Fruit fly (Drosophila melanogaster) whole organism, pupa: Measurements from ENCODE around the gene Or33c.
A peak's percentile ranks its signal among the peaks of the same experiment; 100 is the strongest.

Experiments used
- CG10348 ChIP-seq: fragments of 200-800 bp; sonication (Bioruptor generic); IDR thresholded peaks from 2 replicates; pipeline ENCODE4 v1.3.6; 2022; ENCODE audit warnings: missing biosample characterization, missing genetic modification characterization
- CG12605 ChIP-seq: fragments of 200-800 bp; sonication (Bioruptor generic); IDR thresholded peaks from 2 replicates; pipeline ENCODE4 v1.3.6; 2022; ENCODE audit warnings: missing biosample characterization, missing genetic modification characterization
- CG13204 ChIP-seq: fragments of 200-800 bp; sonication (Bioruptor generic); optimal IDR thresholded peaks from 2 replicates; lab custom pipeline; 2018; ENCODE audit warnings: missing biosample characterization, mild to moderate bottlenecking, missing genetic modification characterization, moderate library complexity
- CG14655 ChIP-seq: fragments of 200-800 bp; sonication (Bioruptor generic); optimal IDR thresholded peaks from 3 replicates; lab custom pipeline; 2017; ENCODE audit warnings: mild to moderate bottlenecking, missing biosample characterization, missing genetic modification reagents, missing genetic modification characterization
- CG15710 ChIP-seq: fragments of 200-800 bp; sonication (Bioruptor generic); optimal IDR thresholded peaks from 2 replicates; lab custom pipeline; 2018; ENCODE audit warnings: missing biosample characterization, mild to moderate bottlenecking, missing genetic modification characterization, moderate library complexity
- CG17806 ChIP-seq: fragments of 200-800 bp; sonication (Bioruptor generic); optimal IDR thresholded peaks from 2 replicates; lab custom pipeline; 2018; ENCODE audit warnings: missing biosample characterization, mild to moderate bottlenecking, missing genetic modification characterization, moderate library complexity
- CG32121 ChIP-seq: fragments of 200-800 bp; sonication (Bioruptor generic); IDR thresholded peaks from 2 replicates; pipeline ENCODE4 v1.3.6; 2022; ENCODE audit warnings: missing biosample characterization, missing genetic modification characterization
- CG34367 ChIP-seq: fragments of 200-800 bp; sonication (Bioruptor generic); optimal IDR thresholded peaks from 2 replicates; lab custom pipeline; 2018; ENCODE audit warnings: missing biosample characterization, mild to moderate bottlenecking, missing genetic modification characterization
- CG4496 ChIP-seq: fragments of 200-800 bp; sonication (Bioruptor generic); IDR thresholded peaks from 3 replicates; pipeline ENCODE4 v1.3.6; 2022; ENCODE audit warnings: missing biosample characterization, missing genetic modification characterization
- CG8159 ChIP-seq: fragments of 200-800 bp; sonication (Bioruptor generic); optimal IDR thresholded peaks from 3 replicates; lab custom pipeline; 2018; ENCODE audit warnings: missing biosample characterization, mild to moderate bottlenecking, missing genetic modification characterization, moderate library complexity
- CG8301 ChIP-seq: fragments of 200-800 bp; sonication (Bioruptor generic); optimal IDR thresholded peaks from 2 replicates; lab custom pipeline; 2018; ENCODE audit warnings: missing biosample characterization, mild to moderate bottlenecking, missing genetic modification characterization
- CG9948 ChIP-seq: fragments of 200-800 bp; sonication (Bioruptor generic); optimal IDR thresholded peaks from 2 replicates; lab custom pipeline; 2018; ENCODE audit warnings: missing biosample characterization, mild to moderate bottlenecking, missing genetic modification characterization, moderate library complexity
- D1 ChIP-seq: fragments of 200-800 bp; sonication (Bioruptor generic); optimal IDR thresholded peaks from 2 replicates; lab custom pipeline; 2018; ENCODE audit warnings: missing biosample characterization, mild to moderate bottlenecking, missing genetic modification characterization, moderate library complexity
- EcR ChIP-seq: fragments of 200-800 bp; sonication (Bioruptor generic); optimal IDR thresholded peaks from 3 replicates; lab custom pipeline; 2019; ENCODE audit warnings: missing biosample characterization, missing genetic modification characterization, mild to moderate bottlenecking, moderate library complexity, missing genetic modification reagents
- Ets98B ChIP-seq: fragments of 200-800 bp; sonication (Bioruptor generic); IDR thresholded peaks from 2 replicates; pipeline ENCODE4 v1.3.6; 2022; ENCODE audit warnings: missing biosample characterization, missing genetic modification characterization
- Pif1A ChIP-seq: fragments of 200-800 bp; sonication (Bioruptor generic); optimal IDR thresholded peaks from 3 replicates; lab custom pipeline; 2016; ENCODE audit warnings: missing biosample characterization, missing genetic modification characterization
- Pif1B ChIP-seq: fragments of 200-800 bp; sonication (Bioruptor generic); optimal IDR thresholded peaks from 3 replicates; lab custom pipeline; 2016; ENCODE audit warnings: missing biosample characterization, missing genetic modification characterization
- Snoo ChIP-seq: fragments of 200-800 bp; sonication (Bioruptor generic); optimal IDR thresholded peaks from 3 replicates; lab custom pipeline; 2017; ENCODE audit warnings: missing biosample characterization, mild to moderate bottlenecking, missing genetic modification characterization, inconsistent platforms
- fd96Ca ChIP-seq: fragments of 200-800 bp; sonication (Bioruptor generic); IDR thresholded peaks from 3 replicates; pipeline ENCODE4 v1.3.6; 2022; ENCODE audit warnings: missing biosample characterization, missing genetic modification characterization
- gl ChIP-seq: fragments of 200-800 bp; sonication (Bioruptor generic); optimal IDR thresholded peaks from 2 replicates; lab custom pipeline; 2018; ENCODE audit warnings: missing biosample characterization, mild to moderate bottlenecking, missing genetic modification characterization
- rn ChIP-seq: fragments of 200-800 bp; sonication (Bioruptor generic); IDR thresholded peaks from 2 replicates; pipeline ENCODE4 v1.3.6; 2022; ENCODE audit warnings: missing biosample characterization, missing genetic modification characterization

Or33c gene

DNA sequence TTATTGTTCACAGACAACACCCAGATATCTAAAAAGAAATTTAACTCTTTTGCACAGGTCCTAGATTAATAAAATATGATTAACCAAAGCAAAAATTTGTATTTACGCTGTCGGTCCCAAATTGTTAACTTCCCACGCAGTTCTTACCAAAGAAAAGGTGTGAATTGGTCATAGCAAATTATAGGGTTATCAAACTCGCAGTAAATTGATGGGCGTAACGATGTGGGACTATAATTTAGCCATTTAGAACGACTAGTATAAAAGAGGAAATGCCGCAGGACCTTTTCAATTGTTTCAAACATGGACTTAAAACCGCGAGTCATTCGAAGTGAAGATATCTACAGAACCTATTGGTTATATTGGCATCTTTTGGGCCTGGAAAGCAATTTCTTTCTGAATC lies 1.9 kb upstream of the Or33c start, which contains the start of gene Or33b:
Gene Or33b (plus strand): TSS at position 301 of the 400 bp plus-strand sequence.
- no peak for TF ChIP-seq CG14655 (GFP tag; lab: Kevin White, UChicago)
- no peak for TF ChIP-seq rn
- TF ChIP-seq CG8301 (tag; lab: Kevin White, UChicago) = no peak
- no peak for TF ChIP-seq CG15710 (tag; lab: Kevin White, UChicago)
- no peak for TF ChIP-seq CG4496 (GFP tag; lab: Robert Waterston, UW)
- TF ChIP-seq CG13204 = no peak
- no peak for TF ChIP-seq CG32121 (GFP tag; lab: Robert Waterston, UW)
- no peak for TF ChIP-seq gl (tag; lab: Kevin White, UChicago)
- TF ChIP-seq CG17806 (tag; lab: Kevin White, UChicago) = no peak
- no peak for TF ChIP-seq Snoo
- TF ChIP-seq CG9948 (tag; lab: Kevin White, UChicago) = no peak
- no peak for TF ChIP-seq CG34367 (tag; lab: Kevin White, UChicago)
- TF ChIP-seq Pif1B (GFP tag; lab: Kevin White, UChicago) = no peak
- no peak for TF ChIP-seq CG8159 (tag; lab: Kevin White, UChicago)
- TF ChIP-seq CG12605 (GFP tag; lab: Robert Waterston, UW) = no peak
- no peak for TF ChIP-seq EcR
- TF ChIP-seq CG10348 (GFP tag; lab: Robert Waterston, UW) = no peak
- TF ChIP-seq D1 (tag; lab: Kevin White, UChicago) = no peak
- TF ChIP-seq Pif1A (GFP tag; lab: Kevin White, UChicago) = no peak

- TF ChIP-seq CG9948 (tag; lab: Kevin White, UChicago) (no peak), gl (tag; lab: Kevin White, UChicago) (no peak), CG12605 (GFP tag; lab: Robert Waterston, UW) (no peak), CG34367 (tag; lab: Kevin White, UChicago) (no peak), CG15710 (tag; lab: Kevin White, UChicago) (no peak), CG13204 (no peak)
Measured at dm6 chr2L:11940620-11941019, 2.9 kb downstream of the Or33c start.

DNA sequence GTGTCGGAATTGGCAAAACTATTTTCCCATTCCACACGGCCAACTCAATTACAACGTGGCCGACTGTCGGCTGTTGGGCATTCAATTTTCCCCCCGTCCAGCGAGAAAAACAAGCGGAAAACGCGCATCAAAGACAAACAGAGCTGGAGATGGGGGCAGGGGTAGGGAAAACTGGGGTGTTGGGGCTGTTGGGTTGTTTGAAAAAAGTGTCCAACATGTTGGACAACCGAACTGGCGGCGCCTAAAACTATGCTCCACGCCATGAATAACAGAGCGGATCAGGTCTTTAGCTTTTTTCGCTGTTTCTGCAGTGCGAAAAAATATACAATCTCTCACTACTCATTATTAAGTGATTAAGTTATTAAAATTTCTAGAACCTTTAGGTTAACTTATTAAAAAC lies 4.5 kb downstream of the Or33c start:
- TF ChIP-seq Pif1B (GFP tag; lab: Kevin White, UChicago) (no peak), CG13204 (no peak), CG9948 (tag; lab: Kevin White, UChicago) (no peak), CG8159 (tag; lab: Kevin White, UChicago) (peak; percentile 12), Ets98B (GFP tag; lab: Robert Waterston, UW) (0 out of 2 replicates have a peak, but pooled peaks have one; percentile 5), D1 (tag; lab: Kevin White, UChicago) (no peak), rn (no peak), CG12605 (GFP tag; lab: Robert Waterston, UW) (no peak), CG14655 (GFP tag; lab: Kevin White, UChicago) (peak; percentile 14), CG15710 (tag; lab: Kevin White, UChicago) (no peak), CG4496 (GFP tag; lab: Robert Waterston, UW) (peak; percentile 52; the same call in 1 of the 3 replicates), Pif1A (GFP tag; lab: Kevin White, UChicago) (no peak), CG34367 (tag; lab: Kevin White, UChicago) (no peak), CG8301 (tag; lab: Kevin White, UChicago) (peak; percentile 10), gl (tag; lab: Kevin White, UChicago) (no peak), fd96Ca (GFP tag; lab: Robert Waterston, UW) (no peak), EcR (no peak)

- TF ChIP-seq Snoo = no peak
- no peak for TF ChIP-seq CG9948 (tag; lab: Kevin White, UChicago)
- TF ChIP-seq Pif1A (GFP tag; lab: Kevin White, UChicago) = no peak
- TF ChIP-seq rn = no peak
- no peak for TF ChIP-seq CG13204
- no peak for TF ChIP-seq CG34367 (tag; lab: Kevin White, UChicago)
- TF ChIP-seq CG14655 (GFP tag; lab: Kevin White, UChicago) = no peak
- no peak for TF ChIP-seq CG8159 (tag; lab: Kevin White, UChicago)
- no peak for TF ChIP-seq CG15710 (tag; lab: Kevin White, UChicago)
- no peak for TF ChIP-seq fd96Ca (GFP tag; lab: Robert Waterston, UW)
- no peak for TF ChIP-seq CG32121 (GFP tag; lab: Robert Waterston, UW)
- TF ChIP-seq CG8301 (tag; lab: Kevin White, UChicago) = no peak
Measured at dm6 chr2L:11942826-11943225, 5.1 kb downstream of the Or33c start.

dm6 chr2L:11943829-11944228 lies 6.1 kb downstream of the Or33c start, which contains the start of gene Crys:
Gene Crys (plus strand): TSS chr2L:11944129.
- TF ChIP-seq rn (no peak), gl (tag; lab: Kevin White, UChicago) (no peak), CG9948 (tag; lab: Kevin White, UChicago) (no peak), Ets98B (GFP tag; lab: Robert Waterston, UW) (no peak), CG17806 (tag; lab: Kevin White, UChicago) (no peak), fd96Ca (GFP tag; lab: Robert Waterston, UW) (no peak), CG34367 (tag; lab: Kevin White, UChicago) (no peak), CG8301 (tag; lab: Kevin White, UChicago) (no peak), Snoo (no peak), CG32121 (GFP tag; lab: Robert Waterston, UW) (no peak), Pif1A (GFP tag; lab: Kevin White, UChicago) (no peak), CG10348 (GFP tag; lab: Robert Waterston, UW) (no peak), CG8159 (tag; lab: Kevin White, UChicago) (no peak)

DNA sequence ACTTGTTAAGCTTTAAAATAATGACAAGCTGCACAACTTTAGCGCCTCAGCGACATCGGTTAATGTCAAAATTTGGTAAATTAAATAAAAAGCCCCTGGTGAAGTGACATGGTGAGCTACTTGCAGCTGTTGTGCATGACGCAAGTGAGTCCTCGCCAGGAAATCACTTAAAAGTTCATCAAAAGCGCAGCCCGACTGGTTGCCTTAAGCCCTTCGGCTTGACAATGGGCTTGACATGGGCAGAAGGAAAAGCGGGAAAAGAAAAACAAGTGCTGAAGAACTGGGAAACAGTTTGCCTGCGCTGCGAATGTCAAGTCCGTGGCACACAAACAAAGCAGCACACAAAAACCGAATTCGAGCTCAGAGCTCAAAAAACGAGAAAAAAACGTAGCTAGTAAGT lies 9.9 kb downstream of the Or33c start, which contains the start of gene CG16964:
Gene CG16964 (plus strand): TSS at position 301 of the 400 bp plus-strand sequence.
- TF ChIP-seq CG8159 (tag; lab: Kevin White, UChicago) (no peak), CG4496 (GFP tag; lab: Robert Waterston, UW) (no peak), Pif1A (GFP tag; lab: Kevin White, UChicago) (no peak), CG14655 (GFP tag; lab: Kevin White, UChicago) (no peak), Pif1B (GFP tag; lab: Kevin White, UChicago) (no peak), D1 (tag; lab: Kevin White, UChicago) (no peak), CG17806 (tag; lab: Kevin White, UChicago) (no peak), Snoo (no peak), CG12605 (GFP tag; lab: Robert Waterston, UW) (no peak), gl (tag; lab: Kevin White, UChicago) (no peak), rn (no peak), CG32121 (GFP tag; lab: Robert Waterston, UW) (no peak)
